Fruit fly (Drosophila melanogaster) Kc167 (cell line): ENCODE results near the gene Phs.

Experiments
- Myc ChIP-seq: fragments of >200 bp; optimal IDR thresholded peaks from 2 replicates; lab custom pipeline; 2017; ENCODE audit warnings: missing external identifiers
- Sin3A ChIP-seq: fragments of >200 bp; optimal IDR thresholded peaks from 2 replicates; lab custom pipeline; 2018; ENCODE audit warnings: missing external identifiers
- h ChIP-seq: fragments of >200 bp; optimal IDR thresholded peaks from 3 replicates; lab custom pipeline; 2018; ENCODE audit warnings: missing external identifiers
- insv ChIP-seq: fragments of >200 bp; optimal IDR thresholded peaks from 3 replicates; lab custom pipeline; 2018; ENCODE audit warnings: missing external identifiers
- psq ChIP-seq: fragments of >200 bp; optimal IDR thresholded peaks from 2 replicates; lab custom pipeline; 2017; ENCODE audit warnings: missing external identifiers
- ttk ChIP-seq: sonication (Bioruptor generic); optimal IDR thresholded peaks from 2 replicates; lab custom pipeline; 2017; ENCODE audit warnings: missing external identifiers

Phs gene

DNA sequence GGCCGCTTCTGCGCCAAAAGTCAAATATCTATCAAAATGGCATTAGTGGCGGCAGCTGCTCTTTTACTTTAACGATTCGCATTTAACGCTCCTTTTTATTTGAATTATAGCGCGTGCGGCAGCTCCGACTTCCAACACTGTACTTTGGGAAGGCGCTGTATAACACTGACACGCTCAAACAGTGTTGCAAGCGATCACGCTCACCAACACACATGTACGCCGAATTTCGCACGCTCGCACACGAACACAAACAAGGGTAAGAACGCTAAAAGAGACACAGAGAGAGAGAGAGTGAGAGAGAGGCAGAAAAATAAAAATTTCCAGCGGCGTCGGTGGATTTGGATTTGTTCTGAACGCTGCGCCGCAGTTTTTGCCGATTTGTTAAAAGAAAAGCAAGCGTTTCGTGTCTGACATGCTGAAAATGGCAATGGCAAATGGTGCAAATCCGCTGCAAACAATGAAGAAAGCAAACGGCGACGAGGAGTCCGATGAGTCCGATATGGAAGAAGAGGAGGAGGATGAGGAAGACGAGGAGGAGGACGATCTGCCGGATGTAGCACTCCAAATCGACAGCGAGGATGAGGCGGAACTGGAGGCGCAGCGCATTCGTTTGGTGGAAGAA is at the start of gene Phs:
Phs (plus strand) TSS at position 276 of the 622 bp plus-strand sequence.
- no peak for TF ChIP-seq Sin3A (lab: Kevin White, UChicago)
- TF ChIP-seq insv, result no peak
- no peak for TF ChIP-seq psq
- no peak for TF ChIP-seq Myc
- no peak for TF ChIP-seq ttk

DNA sequence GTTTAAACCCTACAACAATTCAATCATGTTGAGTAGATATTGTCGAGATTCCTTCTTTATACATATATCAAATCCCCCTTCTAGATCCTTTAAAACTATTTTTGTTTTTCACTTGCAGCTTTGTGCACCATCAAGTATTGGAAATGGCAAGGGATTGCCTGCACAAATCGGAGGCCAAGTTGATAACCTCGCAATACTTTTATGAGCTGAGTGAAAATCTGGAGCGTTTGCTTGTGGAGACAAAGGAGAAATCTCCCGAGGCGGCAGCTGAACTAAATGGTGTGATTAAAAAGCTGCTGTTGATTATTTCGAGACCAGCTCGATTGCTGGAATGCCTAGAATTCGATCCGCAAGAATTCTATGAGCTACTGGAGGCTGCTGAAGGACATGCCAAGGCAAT is 49.1 kb upstream of the Phs start:
- no peak for TF ChIP-seq h (lab: Kevin White, UChicago)
- TF ChIP-seq ttk, result no peak
- no peak for TF ChIP-seq Sin3A (lab: Kevin White, UChicago)
- TF ChIP-seq insv, result no peak

DNA sequence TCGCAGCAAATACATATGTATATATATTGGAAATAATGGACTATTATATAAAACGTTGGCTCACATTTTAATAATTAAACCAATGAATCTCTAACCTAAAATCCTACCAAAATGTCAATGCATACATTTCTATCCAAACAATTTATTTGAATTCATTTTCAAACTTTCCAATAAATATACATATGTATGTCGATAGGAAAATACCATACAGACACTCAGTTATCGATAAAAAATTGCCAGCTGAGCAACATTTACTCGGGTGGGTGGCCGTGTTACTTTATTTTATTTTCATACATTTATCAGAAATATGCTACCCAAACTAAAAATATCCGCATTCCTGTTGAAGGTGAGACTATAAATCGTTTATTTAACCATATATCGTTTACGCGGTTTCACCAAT is 43.3 kb upstream of the Phs start, which contains the start of gene Ufsp2:
Ufsp2 (plus strand) TSS at position 214 of the 400 bp plus-strand sequence.
- TF ChIP-seq Sin3A (lab: Kevin White, UChicago) (no peak), h (lab: Kevin White, UChicago) (no peak), psq (no peak), insv (no peak), Myc (no peak), ttk (no peak)

DNA sequence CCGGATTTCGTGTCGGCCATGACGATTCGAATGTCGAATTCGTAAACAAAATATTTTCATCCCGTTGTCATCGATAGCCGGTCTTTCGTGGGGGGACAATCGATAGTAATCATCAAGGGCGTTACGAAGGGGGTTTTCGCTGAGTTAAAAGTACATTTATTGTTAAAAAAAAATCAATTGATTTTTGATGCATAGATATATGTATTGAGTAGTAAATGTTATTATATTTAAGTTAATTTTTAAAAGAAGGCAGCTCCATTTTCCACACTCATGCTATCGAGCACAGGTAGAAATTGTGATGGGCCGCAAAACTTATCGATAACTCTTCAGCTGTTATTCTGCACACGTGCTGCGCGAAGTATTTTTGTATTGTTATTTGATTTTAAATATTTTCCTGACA is 39.2 kb upstream of the Phs start, which contains the start of the genes mrn and CG12301:
mrn (minus strand) TSS at position 51 of the 400 bp plus-strand sequence.
CG12301 (plus strand) TSS at position 314 of the 400 bp plus-strand sequence.
- no peak for TF ChIP-seq h (lab: Kevin White, UChicago)
- no peak for TF ChIP-seq psq
- no peak for TF ChIP-seq ttk
- TF ChIP-seq insv, result no peak
- TF ChIP-seq Sin3A (lab: Kevin White, UChicago), result no peak
- no peak for TF ChIP-seq Myc

DNA sequence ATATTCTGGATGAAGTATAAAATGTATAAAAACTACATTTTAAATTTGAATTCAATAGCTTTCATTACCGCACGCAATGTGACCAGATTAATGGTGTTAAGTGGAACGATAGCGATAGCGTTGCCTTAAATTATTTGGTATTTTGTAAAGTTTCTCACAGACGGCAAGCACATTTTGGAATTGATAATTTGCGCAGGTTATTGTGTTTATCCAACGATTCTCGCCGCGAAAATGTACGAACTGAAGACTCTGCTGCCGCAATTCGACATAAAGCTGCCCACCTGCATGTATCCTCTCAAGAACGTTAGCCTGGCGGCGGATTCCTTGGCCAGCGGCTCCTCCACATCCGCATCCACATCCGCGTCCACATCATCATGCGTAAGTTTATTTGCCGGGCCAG is 36.2 kb upstream of the Phs start, which contains the start of gene AIMP2:
AIMP2 (plus strand) TSS at position 135 of the 400 bp plus-strand sequence.
- TF ChIP-seq ttk (no peak), psq (no peak), h (lab: Kevin White, UChicago) (no peak), Myc (no peak), Sin3A (lab: Kevin White, UChicago) (no peak), insv (no peak)

DNA sequence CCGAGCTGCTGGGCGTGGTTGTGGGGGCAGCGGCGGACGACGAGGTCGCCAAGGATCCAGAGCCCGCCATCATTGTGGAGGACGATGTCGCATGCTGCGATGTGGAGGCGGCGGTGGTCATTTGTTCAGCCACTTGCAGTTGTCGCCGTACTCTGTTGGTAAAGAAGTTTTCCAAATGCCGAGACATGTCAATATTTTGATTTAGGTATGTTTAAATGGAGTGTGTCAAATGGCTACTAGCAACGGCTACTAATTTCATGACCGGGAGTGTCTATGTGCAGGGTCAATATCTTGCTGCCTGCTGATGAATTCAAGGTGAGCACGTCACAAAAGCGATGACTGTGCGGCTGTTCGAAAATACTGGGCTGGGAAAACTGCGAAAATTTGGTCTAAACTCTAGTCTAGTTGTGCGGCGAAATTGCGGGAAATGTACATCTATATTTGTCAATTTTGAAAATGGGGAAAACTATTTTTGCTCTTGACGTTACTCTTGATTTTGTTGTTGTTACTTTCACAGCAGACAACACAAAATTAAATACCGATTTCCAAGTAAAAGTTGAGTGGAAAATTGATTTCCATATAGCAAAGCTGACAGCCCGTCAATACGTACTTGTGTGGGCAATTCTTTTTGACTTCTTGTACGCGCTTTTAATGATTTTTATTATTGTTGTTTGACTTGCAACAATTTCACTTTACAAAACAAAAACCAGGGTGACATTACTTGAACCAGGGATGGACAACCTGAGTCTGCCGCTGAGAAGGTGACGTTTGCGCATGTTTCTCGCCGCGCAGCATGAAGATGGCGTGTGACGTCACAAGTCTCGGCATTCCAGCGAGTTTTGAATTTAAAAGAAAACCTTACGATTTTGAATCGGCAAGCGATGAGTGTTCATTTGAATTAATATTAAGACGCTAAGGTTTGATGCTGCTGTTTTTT is 32.0 kb upstream of the Phs start, which contains the start of gene CG7656:
CG7656 (minus strand) TSS at position 731 of the 937 bp plus-strand sequence.
- TF ChIP-seq psq, result no peak
- no peak for TF ChIP-seq h (lab: Kevin White, UChicago)
- no peak for TF ChIP-seq Sin3A (lab: Kevin White, UChicago)
- TF ChIP-seq insv, result no peak
- no peak for TF ChIP-seq Myc
- TF ChIP-seq ttk, result no peak

DNA sequence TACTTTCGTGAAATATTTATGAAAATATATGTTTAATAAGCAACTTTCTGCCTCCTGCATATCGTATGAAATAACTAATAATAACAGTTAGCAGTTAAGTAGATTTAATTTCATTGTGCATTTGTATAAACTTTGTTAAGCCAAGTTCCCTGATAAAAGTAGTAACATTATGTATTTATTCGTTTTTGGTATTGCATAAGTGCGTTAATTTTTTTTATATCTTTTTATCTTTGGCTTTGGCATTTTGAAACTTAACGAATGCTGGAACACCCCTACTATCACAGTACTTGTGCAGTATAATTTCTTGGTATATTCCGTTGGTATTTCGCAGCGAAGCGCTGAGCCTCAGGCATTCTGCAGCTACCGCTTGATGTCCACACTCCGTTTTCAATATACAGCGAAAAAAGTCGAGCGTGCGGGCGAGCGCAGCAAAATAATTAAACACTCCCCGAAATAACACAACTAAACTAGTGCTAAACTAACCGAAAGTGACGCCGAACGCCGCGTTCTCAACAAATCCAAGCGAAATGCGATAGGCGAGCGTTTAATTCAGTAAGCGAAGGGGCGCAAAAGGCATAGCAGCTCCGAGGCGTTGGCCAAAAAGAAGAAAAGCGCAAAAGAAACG is 31.1 kb upstream of the Phs start, which contains the start of gene RhoGAP71E:
RhoGAP71E (plus strand) TSS at position 347 of the 625 bp plus-strand sequence.
- no peak for TF ChIP-seq psq
- no peak for TF ChIP-seq Myc
- TF ChIP-seq Sin3A (lab: Kevin White, UChicago), result no peak
- TF ChIP-seq h (lab: Kevin White, UChicago), result no peak
- no peak for TF ChIP-seq insv
- no peak for TF ChIP-seq ttk

DNA sequence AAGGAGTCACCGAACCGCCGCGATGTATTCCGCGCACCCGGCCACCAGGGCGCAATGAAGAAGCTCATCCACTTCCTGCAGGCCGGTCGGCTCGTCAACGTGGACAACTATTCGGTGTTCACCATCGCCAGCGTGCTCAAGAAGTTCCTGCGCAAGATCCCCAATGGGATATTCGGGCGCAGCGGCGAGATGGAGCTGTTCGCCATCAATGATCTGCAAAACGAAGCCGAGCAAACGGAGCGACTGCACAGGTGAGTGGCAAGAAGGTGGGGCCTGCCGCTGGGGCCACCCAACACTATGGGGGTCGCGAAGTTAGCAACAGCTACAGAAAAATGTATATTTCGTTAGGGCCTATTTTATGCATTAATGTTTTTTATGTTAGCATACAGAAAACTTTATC is 30.0 kb upstream of the Phs start:
- TF ChIP-seq ttk (no peak), h (lab: Kevin White, UChicago) (no peak), Myc (no peak), insv (no peak), psq (no peak), Sin3A (lab: Kevin White, UChicago) (no peak)

DNA sequence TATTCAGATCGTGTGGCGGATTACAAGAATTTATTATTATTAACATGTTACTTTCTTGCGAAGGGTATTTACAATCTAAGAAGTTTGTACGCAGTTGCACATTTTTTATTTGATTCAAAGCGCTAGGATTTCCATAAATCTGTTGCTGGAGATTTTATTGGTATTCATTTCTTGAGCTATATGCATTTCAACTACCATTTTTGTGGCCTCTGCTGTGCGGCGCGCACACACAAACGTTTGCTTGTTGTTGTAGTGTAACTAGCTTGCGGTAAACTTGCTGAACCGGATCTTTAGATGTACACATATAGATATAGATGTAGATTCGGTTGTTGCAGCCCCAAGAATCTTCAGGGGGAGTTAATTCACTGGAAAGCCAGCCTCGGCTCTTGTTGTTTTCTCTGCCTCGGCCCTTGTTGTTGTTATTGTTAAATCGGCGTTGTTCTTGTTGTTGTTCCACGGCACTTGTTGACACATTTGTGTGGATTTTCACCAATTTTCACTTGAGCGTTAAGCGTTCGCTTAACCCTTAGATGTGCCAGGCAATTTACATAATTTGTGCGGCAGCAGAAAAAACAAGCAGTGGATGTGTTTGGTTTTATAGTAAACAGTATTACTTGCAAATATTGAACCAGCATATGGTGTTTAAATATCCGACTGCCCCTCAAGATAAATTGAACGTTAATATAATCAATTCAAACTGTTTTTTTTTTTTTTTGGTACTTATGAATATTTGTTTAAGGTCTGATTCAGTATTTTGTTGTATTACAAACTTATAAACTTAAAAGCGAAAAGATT is 28.7 kb upstream of the Phs start:
- TF ChIP-seq h (lab: Kevin White, UChicago) (no peak), Sin3A (lab: Kevin White, UChicago) (no peak), insv (no peak), ttk (no peak), psq (no peak), Myc (no peak)

DNA sequence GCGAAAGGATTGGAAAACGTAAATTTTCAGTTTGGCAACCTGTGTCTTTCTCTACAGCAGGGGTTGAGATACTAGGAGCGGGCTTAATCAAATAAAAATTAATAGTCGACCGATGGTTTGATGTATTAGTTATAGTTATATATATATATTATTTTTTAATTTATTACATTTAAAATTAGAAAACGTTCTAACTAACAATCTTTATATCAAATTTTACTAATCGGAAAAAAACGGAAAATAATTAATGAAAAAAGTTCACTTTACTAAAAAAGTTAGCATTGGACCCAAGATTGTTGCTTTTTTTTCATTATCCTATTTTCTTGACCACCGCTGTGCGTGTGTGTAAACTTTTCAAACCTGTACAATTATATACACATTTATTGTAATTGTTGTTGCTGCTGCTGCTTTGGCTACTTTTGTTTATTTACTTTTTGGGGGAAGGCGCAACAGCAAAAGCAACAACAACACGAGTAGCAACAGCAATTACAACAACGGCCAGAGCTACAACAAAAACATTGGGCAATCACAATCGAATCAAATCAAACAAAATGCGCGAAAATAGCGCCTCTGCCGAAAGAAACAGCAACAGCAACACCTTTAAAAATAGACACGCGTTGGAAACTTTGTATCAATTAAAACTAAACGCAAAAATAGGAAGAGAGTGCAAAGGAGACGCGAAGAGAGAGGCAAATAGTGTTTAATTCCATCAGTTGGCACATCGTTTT is 27.0 kb upstream of the Phs start:
- TF ChIP-seq Myc (no peak), Sin3A (lab: Kevin White, UChicago) (no peak), psq (no peak), ttk (no peak)

DNA sequence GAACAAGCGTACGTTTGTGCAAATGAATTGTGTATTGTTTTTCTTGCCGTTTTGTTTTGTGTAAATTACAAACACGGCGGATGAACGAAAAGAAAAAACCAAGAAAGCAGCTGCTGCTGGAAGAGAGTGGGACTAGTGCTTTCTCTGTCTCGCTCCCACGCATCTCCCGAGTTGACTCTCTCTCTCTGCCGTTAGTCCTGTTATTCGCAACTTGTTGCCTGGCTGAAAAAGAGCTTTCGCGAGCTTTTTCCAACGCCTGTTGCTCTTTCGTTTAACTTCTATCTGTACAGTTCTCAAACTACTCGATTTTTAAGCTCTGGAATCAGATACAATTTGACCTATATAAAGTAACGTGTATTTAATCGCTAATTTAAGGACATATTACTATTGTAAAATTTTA is 26.3 kb upstream of the Phs start:
- TF ChIP-seq Sin3A (lab: Kevin White, UChicago) (no peak), ttk (no peak), h (lab: Kevin White, UChicago) (no peak), Myc (no peak), psq (no peak), insv (no peak)
